Fruit fly (Drosophila melanogaster): ENCODE results near the gene CG6425.

The CG6425 gene

DNA sequence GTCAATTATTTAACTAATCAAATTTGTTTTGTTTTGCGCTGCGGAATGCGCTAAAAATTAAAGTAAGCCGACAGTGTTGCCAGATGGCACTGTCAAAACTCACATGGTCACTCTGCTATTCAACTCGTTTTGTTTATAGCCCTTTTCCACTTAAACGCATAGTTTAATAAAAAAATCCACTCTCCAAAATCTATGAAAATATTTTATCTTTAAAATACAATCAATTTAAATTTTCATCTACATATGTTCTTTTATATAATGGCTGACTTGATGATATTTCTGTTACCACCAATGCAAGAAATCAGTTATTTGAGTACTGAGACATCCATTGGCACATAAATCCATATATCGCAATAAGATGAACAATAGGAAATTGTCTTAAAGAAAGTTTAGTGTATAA is at the start of gene CG6425:
TSS of gene CG6425 (minus strand) at position 95 of the 400 bp plus-strand sequence.
- TF ChIP-seq lola (GFP tag; optimal IDR thresholded peaks at IDR 0.05) = no peak
- peak; percentile 88 for TF ChIP-seq N (GFP tag; optimal IDR thresholded peaks at IDR 0.05)
- no peak for TF ChIP-seq psq (GFP tag; optimal IDR thresholded peaks at IDR 0.05)
- peak; percentile 11 for TF ChIP-seq ey (GFP tag; optimal IDR thresholded peaks at IDR 0.05)
- TF ChIP-seq HLH106 (tag; optimal IDR thresholded peaks at IDR 0.05) = peak; percentile 42
- no peak for TF ChIP-seq OdsH (GFP tag; optimal IDR thresholded peaks at IDR 0.05)
- TF ChIP-seq brk (GFP tag; optimal IDR thresholded peaks at IDR 0.05) = no peak
- TF ChIP-seq h (GFP tag; optimal IDR thresholded peaks at IDR 0.05) = no peak
- no peak for TF ChIP-seq sage (GFP tag; optimal IDR thresholded peaks at IDR 0.05)
- peak; percentile 14 for TF ChIP-seq dmrt93B (GFP tag; optimal IDR thresholded peaks at IDR 0.05)
- no peak for TF ChIP-seq Abd-B (GFP tag; optimal IDR thresholded peaks at IDR 0.05)
- TF ChIP-seq rgr (GFP tag; optimal IDR thresholded peaks at IDR 0.05) = no peak
- peak; percentile 9 for TF ChIP-seq Sp1 (GFP tag; optimal IDR thresholded peaks at IDR 0.05)
- peak; percentile 73 for TF ChIP-seq Hr78 (GFP tag; optimal IDR thresholded peaks at IDR 0.05)
- TF ChIP-seq CG9705 (GFP tag; optimal IDR thresholded peaks at IDR 0.05) = peak; percentile 1
- no peak for TF ChIP-seq CG32264 (GFP tag; optimal IDR thresholded peaks at IDR 0.05)
- TF ChIP-seq Hnf4 (GFP tag; optimal IDR thresholded peaks at IDR 0.05) = no peak
- TF ChIP-seq dsf (GFP tag; optimal IDR thresholded peaks at IDR 0.05; ENCODE audit: borderline replicate concordance) = no peak
- no peak for TF ChIP-seq Myc (optimal IDR thresholded peaks at IDR 0.05)
- TF ChIP-seq br (GFP tag; optimal IDR thresholded peaks at IDR 0.05) = no peak

DNA sequence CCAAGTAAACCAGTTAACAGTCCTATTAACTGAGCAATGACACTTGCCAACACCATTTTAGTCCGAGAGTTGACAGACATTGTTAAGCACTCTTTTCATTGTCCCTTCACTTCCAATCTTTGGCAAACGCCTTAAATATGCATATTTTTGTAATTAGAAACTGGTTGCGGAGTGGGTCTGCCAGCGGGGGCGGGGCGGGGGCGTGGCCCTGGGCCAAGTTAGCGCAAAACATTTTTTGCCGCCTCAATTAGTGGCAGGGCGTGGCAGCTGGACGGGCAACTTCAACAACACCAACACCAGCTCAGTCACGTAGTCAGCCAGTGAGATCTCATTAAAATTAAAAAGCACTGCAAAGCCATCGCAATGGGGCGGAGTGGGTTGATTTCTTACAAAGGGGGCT is 44.5 kb upstream of the CG6425 start:
- TF ChIP-seq HLH106 (tag; optimal IDR thresholded peaks at IDR 0.05) (no peak), tai (GFP tag; optimal IDR thresholded peaks at IDR 0.05) (no peak), Dfd (GFP tag; optimal IDR thresholded peaks at IDR 0.05) (peak; percentile 97)

DNA sequence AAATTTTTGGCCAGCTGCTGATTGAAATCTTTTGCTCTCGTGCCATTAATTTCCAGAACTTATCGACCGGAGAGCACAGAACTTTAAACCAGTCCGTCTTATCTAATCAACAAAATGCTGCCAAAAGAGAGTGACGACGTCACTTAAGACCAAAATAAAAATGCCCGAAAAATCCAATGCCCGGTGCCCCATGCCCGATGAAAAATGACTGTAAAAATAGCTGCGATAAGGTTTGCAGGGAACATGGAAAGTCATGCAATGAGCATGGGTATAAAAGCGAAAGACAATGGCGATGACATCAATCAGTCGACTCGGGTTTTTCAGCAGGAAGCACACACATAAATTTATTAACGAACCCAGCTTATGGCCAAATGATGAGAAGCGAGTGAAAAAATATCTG is 20.1 kb upstream of the CG6425 start, which contains the start of gene CG14247:
TSS of gene CG14247 (plus strand) at position 301 of the 400 bp plus-strand sequence.
- TF ChIP-seq tai (GFP tag; optimal IDR thresholded peaks at IDR 0.05) (no peak), Hr78 (GFP tag; optimal IDR thresholded peaks at IDR 0.05) (no peak), dmrt93B (GFP tag; optimal IDR thresholded peaks at IDR 0.05) (no peak), CG9705 (GFP tag; optimal IDR thresholded peaks at IDR 0.05) (no peak), CG32264 (GFP tag; optimal IDR thresholded peaks at IDR 0.05) (no peak), CrebA (GFP tag; optimal IDR thresholded peaks at IDR 0.05; ENCODE audit: borderline replicate concordance) (no peak), rgr (GFP tag; optimal IDR thresholded peaks at IDR 0.05) (no peak), Dif (GFP tag; optimal IDR thresholded peaks at IDR 0.05; ENCODE audit: partially characterized antibody) (no peak), OdsH (GFP tag; optimal IDR thresholded peaks at IDR 0.05) (no peak), pan (optimal IDR thresholded peaks at IDR 0.05) (no peak), N (GFP tag; optimal IDR thresholded peaks at IDR 0.05) (no peak), usp (GFP tag; optimal IDR thresholded peaks at IDR 0.05) (no peak), ey (GFP tag; optimal IDR thresholded peaks at IDR 0.05) (no peak), Sp1 (GFP tag; optimal IDR thresholded peaks at IDR 0.05) (no peak), Abd-B (GFP tag; optimal IDR thresholded peaks at IDR 0.05) (no peak), Jra (GFP tag; optimal IDR thresholded peaks at IDR 0.05) (no peak), Hnf4 (GFP tag; optimal IDR thresholded peaks at IDR 0.05) (no peak)

DNA sequence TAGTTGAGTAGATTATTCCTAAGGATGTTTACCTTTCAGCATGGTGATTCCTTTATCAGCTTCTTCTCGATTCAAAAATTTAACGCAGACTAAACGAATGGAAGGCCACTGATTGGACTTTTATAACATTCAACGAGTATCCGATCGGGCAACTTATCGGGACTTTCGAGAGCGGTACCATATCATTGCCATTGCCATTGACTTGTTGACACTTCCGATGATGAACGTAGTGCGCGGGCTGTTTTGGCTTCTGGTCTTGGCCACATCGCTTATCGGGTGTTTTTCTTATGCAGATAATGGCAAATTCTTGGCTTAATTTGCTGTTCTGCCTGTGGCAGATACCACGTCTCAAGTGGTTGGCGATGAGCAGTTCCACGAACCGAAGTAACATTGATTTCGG is 19.0 kb upstream of the CG6425 start, which contains the start of gene CG6403:
TSS of gene CG6403 (minus strand) at position 101 of the 400 bp plus-strand sequence.
- no peak for TF ChIP-seq Myc (optimal IDR thresholded peaks at IDR 0.05)
- TF ChIP-seq usp (GFP tag; optimal IDR thresholded peaks at IDR 0.05) = no peak
- TF ChIP-seq Abd-B (GFP tag; optimal IDR thresholded peaks at IDR 0.05) = no peak
- TF ChIP-seq ey (GFP tag; optimal IDR thresholded peaks at IDR 0.05) = no peak
- TF ChIP-seq N (GFP tag; optimal IDR thresholded peaks at IDR 0.05) = no peak
- no peak for TF ChIP-seq dsf (GFP tag; optimal IDR thresholded peaks at IDR 0.05; ENCODE audit: borderline replicate concordance)
- no peak for TF ChIP-seq CG32264 (GFP tag; optimal IDR thresholded peaks at IDR 0.05)

DNA sequence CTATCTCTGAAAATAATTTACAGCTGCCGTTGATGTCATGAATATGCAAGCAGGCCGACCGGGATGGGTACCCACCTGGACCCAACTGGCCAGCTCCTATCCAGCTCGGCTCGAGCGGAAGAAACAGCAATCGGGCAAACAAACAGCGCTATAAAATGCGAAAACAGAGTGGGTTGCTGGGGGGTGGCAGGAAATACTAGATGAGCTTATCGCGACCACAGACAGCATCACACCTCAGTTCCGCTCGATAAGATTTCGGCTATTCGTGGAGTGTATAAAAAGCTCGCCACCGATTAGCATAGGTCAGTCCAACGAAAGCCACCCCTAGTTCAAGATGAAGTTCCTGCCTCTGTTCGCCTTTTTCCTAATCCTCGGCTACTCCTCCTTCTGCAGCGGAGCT is 11.2 kb upstream of the CG6425 start, which contains the start of gene CG14245:
TSS of gene CG14245 (plus strand) at position 301 of the 400 bp plus-strand sequence.
- no peak for TF ChIP-seq tai (GFP tag; optimal IDR thresholded peaks at IDR 0.05)
- no peak for TF ChIP-seq Dif (GFP tag; optimal IDR thresholded peaks at IDR 0.05; ENCODE audit: partially characterized antibody)
- TF ChIP-seq psq (GFP tag; optimal IDR thresholded peaks at IDR 0.05) = no peak

DNA sequence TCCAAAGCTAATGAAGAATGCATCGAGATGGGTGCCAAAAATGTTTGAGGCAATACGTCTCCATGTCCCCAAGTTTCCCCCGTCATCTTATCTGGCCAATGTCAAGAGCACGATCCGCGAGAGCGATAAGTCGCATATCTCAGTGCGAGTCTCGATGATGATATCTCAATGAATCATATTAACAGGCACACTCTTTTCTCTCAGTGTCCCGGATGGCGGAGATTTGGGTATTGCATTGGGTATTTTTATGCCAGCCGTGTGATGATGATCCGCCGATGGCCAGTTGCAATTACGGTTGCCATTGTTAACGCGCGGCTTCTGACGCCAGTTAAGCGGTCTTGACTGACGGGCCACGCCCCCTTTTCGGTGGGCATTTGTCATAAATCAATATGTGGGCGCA is 9.8 kb upstream of the CG6425 start, which contains the start of gene CG14246:
TSS of gene CG14246 (plus strand) at position 301 of the 400 bp plus-strand sequence.
- no peak for TF ChIP-seq rgr (GFP tag; optimal IDR thresholded peaks at IDR 0.05)
- no peak for TF ChIP-seq Vsx2 (GFP tag; optimal IDR thresholded peaks at IDR 0.05; ENCODE audit: partially characterized antibody)
- no peak for TF ChIP-seq ey (GFP tag; optimal IDR thresholded peaks at IDR 0.05)
- no peak for TF ChIP-seq br (GFP tag; optimal IDR thresholded peaks at IDR 0.05)
- no peak for TF ChIP-seq fru (GFP tag; optimal IDR thresholded peaks at IDR 0.05)
- no peak for TF ChIP-seq sv (GFP tag; optimal IDR thresholded peaks at IDR 0.05)
- no peak for TF ChIP-seq CG9705 (GFP tag; optimal IDR thresholded peaks at IDR 0.05)
- TF ChIP-seq h (GFP tag; optimal IDR thresholded peaks at IDR 0.05) = no peak
- no peak for TF ChIP-seq foxo (GFP tag; optimal IDR thresholded peaks at IDR 0.05)
- TF ChIP-seq Rel (GFP tag; optimal IDR thresholded peaks at IDR 0.05) = no peak
- no peak for TF ChIP-seq Rel (tag; optimal IDR thresholded peaks at IDR 0.05)
